Worm (Caenorhabditis elegans) whole organism, mixed stage, embryonic: ENCODE measurements around the gene rog-1.

Source experiments
- ceh-39 ChIP-seq: fragments of 150-350 bp; optimal IDR thresholded peaks from 2 replicates; lab custom pipeline; 2014; ENCODE audit warnings: missing biosample characterization, missing genetic modification characterization
- ceh-43 ChIP-seq: fragments of 200-800 bp; sonication (Bioruptor generic); optimal IDR thresholded peaks from 2 replicates; lab custom pipeline; 2018; ENCODE audit warnings: mild to moderate bottlenecking, missing genetic modification characterization, moderate library complexity, missing compliant biosample characterization
- lin-13 ChIP-seq: fragments of 150-350 bp; optimal IDR thresholded peaks from 2 replicates; lab custom pipeline; 2014; ENCODE audit warnings: missing biosample characterization, missing genetic modification characterization

- TF ChIP-seq lin-13 (tag; lab: Kevin White, UChicago) (no peak), ceh-43 (GFP tag; lab: Kevin White, UChicago) (no peak), ceh-39 (tag; lab: Kevin White, UChicago) (no peak)
These were observed 50.8 kb downstream of the rog-1 start for ce11 chrII:1324017-1324416.
